Fruit fly (Drosophila melanogaster): ENCODE results near the gene moody.

DNA sequence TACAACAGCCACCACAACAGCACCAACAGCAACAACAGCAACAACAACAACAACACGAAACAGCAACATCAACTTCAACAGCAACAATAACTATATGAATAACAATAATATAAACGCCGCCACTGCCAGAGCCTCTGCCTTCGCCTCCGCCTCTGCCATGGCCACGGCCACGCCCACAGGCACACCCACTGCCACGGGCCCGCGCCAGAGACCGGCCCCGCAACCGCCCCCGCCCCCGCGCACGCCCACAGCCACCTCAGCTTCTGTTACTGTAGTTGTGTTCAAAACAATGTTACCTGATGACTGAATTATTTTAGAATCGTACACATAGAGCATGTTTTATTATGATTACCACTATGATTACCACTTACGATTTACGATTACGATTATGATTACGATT lies 45.8 kb downstream of the moody start:
- TF ChIP-seq CG1620 (GFP tag; optimal IDR thresholded peaks at IDR 0.05) (no peak), CG5204 (GFP tag; optimal IDR thresholded peaks at IDR 0.05) (no peak), Hr96 (GFP tag; optimal IDR thresholded peaks at IDR 0.05) (no peak), CG12768 (GFP tag; optimal IDR thresholded peaks at IDR 0.05) (no peak), kay (GFP tag; ENCODE audit: borderline replicate concordance) (no peak), ovo (GFP tag; optimal IDR thresholded peaks at IDR 0.05) (no peak), pad (GFP tag; optimal IDR thresholded peaks at IDR 0.05) (no peak), CG33017 (tag; optimal IDR thresholded peaks at IDR 0.05) (no peak), Mnt (GFP tag; optimal IDR thresholded peaks at IDR 0.05) (no peak)
